Worm (Caenorhabditis elegans): ENCODE data around the gene act-4.

The act-4 gene

DNA sequence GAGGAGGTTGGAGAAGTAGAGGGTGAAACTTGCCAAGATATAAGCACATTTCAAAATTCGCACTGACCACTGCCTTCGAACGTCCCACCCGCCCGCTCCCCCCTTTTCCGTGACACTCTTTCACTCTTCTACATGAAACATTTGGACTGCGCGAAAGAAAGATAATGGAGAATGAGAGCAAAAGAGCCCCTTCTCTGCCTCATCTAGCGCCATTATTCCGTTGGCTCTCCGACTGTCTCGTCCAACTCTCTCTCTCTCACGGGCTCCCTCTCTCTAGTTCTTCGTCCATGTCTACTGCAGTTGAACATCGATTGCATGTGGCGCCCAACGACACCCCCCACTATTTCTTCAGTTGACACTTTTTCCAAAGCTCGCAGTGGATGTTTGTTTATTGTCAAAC, 27.5 kb upstream of the act-4 start (continued):
- TF ChIP-seq ceh-20 (GFP tag; IDR thresholded peaks at IDR 0.05) (no peak), unc-130 (GFP tag; optimal IDR thresholded peaks at IDR 0.05) (no peak)

DNA sequence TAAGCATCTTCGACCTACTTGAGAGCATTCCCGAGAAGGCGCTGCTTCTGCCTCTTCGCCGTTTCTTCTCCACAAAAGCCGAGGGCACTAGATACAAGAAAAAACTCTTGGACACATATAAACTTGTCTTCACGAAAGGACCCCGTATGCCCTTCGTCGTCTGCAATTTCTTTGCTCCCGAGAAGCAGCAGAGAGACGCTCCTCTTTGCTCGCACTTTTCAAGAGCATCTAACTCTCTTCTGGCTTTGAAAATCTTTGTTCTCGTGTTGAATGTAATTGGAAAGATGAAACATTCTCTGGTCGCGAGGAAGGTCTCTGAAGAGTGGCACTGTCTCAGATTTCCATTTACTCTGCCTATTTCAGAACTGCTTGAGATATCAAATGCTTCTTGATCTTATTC, 21.4 kb upstream of the act-4 start:
- TF ChIP-seq ama-1 (optimal IDR thresholded peaks at IDR 0.05) = no peak
- TF ChIP-seq nhr-6 (tag; optimal IDR thresholded peaks at IDR 0.05) = no peak
- TF ChIP-seq fos-1 (tag; optimal IDR thresholded peaks at IDR 0.05) = no peak
- peak; percentile 34 for TF ChIP-seq fkh-10 (GFP tag; optimal IDR thresholded peaks at IDR 0.05)

DNA sequence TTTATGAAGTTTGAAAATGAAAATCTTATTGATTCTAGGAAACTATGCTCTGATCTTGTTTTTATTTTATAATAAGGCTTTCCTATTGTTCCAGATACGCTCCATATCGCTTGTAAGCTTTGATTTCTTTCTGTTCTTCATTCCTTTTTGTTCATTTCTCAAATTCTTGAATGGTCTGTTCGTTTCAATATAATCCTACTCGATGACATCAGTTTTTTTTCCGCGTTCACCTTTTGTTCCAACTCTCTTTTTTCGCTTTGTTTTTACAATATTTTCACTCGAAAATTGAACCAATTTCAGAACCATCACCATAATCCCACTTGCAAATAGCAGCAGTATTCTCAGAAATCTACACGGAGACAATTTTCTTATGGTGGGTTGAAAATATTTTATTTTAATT, 12.7 kb upstream of the act-4 start, which contains the start of gene tyra-3:
tyra-3 (plus strand) TSS at position 301 of the 400 bp plus-strand sequence.
- TF ChIP-seq aha-1 (tag) (no peak), nhr-28 (tag; optimal IDR thresholded peaks at IDR 0.05) (no peak), Y48G9A.11 (GFP tag; IDR thresholded peaks at IDR 0.05) (no peak), nhr-42 (GFP tag; IDR thresholded peaks at IDR 0.05) (no peak), hif-1 (tag; optimal IDR thresholded peaks at IDR 0.05) (no peak), nhr-10 (tag; optimal IDR thresholded peaks at IDR 0.05) (no peak), ces-1 (GFP tag; optimal IDR thresholded peaks at IDR 0.05) (no peak)

DNA sequence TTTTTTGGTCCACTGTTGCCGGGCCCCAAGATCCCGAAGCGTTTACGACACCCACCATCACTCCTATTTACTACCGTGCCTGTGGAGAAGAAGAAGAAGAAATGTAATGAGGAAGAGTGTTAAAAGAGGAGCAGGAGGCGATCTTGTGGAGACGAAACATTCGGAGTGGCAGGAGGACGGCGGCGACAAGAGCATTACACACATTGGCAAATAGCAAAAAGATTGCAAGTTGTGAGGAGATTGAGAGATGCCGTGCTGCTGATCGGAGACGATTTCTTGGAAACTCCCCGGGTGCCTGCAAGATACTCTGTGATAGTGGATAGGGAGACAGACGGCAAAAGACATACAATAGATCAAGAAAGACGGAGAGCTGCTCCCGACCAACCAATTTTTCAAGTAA, 3.2 kb upstream of the act-4 start, which contains the start of gene M03F4.4:
M03F4.4 (minus strand) TSS at position 160 of the 400 bp plus-strand sequence.
- no peak for TF ChIP-seq hlh-30 (tag; optimal IDR thresholded peaks at IDR 0.05; ENCODE audit: insufficient read depth)
- no peak for TF ChIP-seq nhr-102 (tag; optimal IDR thresholded peaks at IDR 0.05)
- TF ChIP-seq unc-62 (GFP tag; optimal IDR thresholded peaks at IDR 0.05 in 1 of 2) = no peak
- no peak for TF ChIP-seq unc-62 (tag; optimal IDR thresholded peaks at IDR 0.05)
- no peak for TF ChIP-seq zip-2 (tag; optimal IDR thresholded peaks at IDR 0.05)
- no peak for TF ChIP-seq dpl-1 (GFP tag; optimal IDR thresholded peaks at IDR 0.05)
- TF ChIP-seq T20F7.1 (GFP tag; optimal IDR thresholded peaks at IDR 0.05) = no peak
- TF ChIP-seq hlh-11 (tag; optimal IDR thresholded peaks at IDR 0.05) = peak; percentile 66
- no peak for TF ChIP-seq F26F4.8 (GFP tag; conservative IDR thresholded peaks at IDR 0.05)
- no peak for TF ChIP-seq aly-2 (tag; optimal IDR thresholded peaks at IDR 0.05)
- no peak for TF ChIP-seq F37D6.2 (tag; optimal IDR thresholded peaks at IDR 0.05)
- TF ChIP-seq dmd-8 (GFP tag; IDR thresholded peaks at IDR 0.05) = no peak
- TF ChIP-seq Y48G9A.11 (GFP tag; IDR thresholded peaks at IDR 0.05) = no peak
- no peak for TF ChIP-seq ama-1 (optimal IDR thresholded peaks at IDR 0.05)
- TF ChIP-seq daf-12 (tag; optimal IDR thresholded peaks at IDR 0.05) = no peak
- TF ChIP-seq ztf-11 (tag; optimal IDR thresholded peaks at IDR 0.05) = no peak
- no peak for TF ChIP-seq tag-97 (GFP tag; IDR thresholded peaks at IDR 0.05)
- TF ChIP-seq nhr-28 (tag; optimal IDR thresholded peaks at IDR 0.05) = no peak
- no peak for TF ChIP-seq spr-3 (GFP tag; optimal IDR thresholded peaks at IDR 0.05)
- no peak for TF ChIP-seq R02D3.7 (tag; optimal IDR thresholded peaks at IDR 0.05)
- TF ChIP-seq daf-16 (GFP tag; optimal IDR thresholded peaks at IDR 0.05) = peak in 1 of 2 experiments; percentile 93
- no peak for TF ChIP-seq daf-16 (tag; optimal IDR thresholded peaks at IDR 0.05)
- no peak for TF ChIP-seq F44E2.7 (GFP tag; IDR thresholded peaks at IDR 0.05)
- TF ChIP-seq unc-39 (tag; optimal IDR thresholded peaks at IDR 0.05) = no peak
- no peak for TF ChIP-seq mdl-1 (tag; optimal IDR thresholded peaks at IDR 0.05)
- TF ChIP-seq ctbp-1 (GFP tag; IDR thresholded peaks at IDR 0.05) = no peak
- TF ChIP-seq dmd-6 (GFP tag; IDR thresholded peaks at IDR 0.05) = peak; percentile 24; the same call in 1 of the 2 replicates
- no peak for TF ChIP-seq zfp-3 (GFP tag; conservative IDR thresholded peaks at IDR 0.05)
- TF ChIP-seq set-16 (GFP tag; IDR thresholded peaks at IDR 0.05) = peak; percentile 12; the same call in 1 of the 2 replicates
- TF ChIP-seq nhr-237 (tag; optimal IDR thresholded peaks at IDR 0.05) = no peak
- no peak for TF ChIP-seq lin-39 (tag; optimal IDR thresholded peaks at IDR 0.05)
- TF ChIP-seq dmd-9 (GFP tag; IDR thresholded peaks at IDR 0.05) = no peak
- peak; percentile 31 for TF ChIP-seq nhr-11 (tag; optimal IDR thresholded peaks at IDR 0.05)
